Fruit fly (Drosophila melanogaster) S2 (cell line): Measurements from ENCODE around the gene GckIII.

ENCODE experiments used
- CG8478 ChIP-seq: fragments of >200 bp; optimal IDR thresholded peaks from 2 replicates; lab custom pipeline; 2018
- CTCF ChIP-seq, 2 experiments: fragments of >200 bp; optimal IDR thresholded peaks; 2 replicates each; lab custom pipeline; 2018

DNA sequence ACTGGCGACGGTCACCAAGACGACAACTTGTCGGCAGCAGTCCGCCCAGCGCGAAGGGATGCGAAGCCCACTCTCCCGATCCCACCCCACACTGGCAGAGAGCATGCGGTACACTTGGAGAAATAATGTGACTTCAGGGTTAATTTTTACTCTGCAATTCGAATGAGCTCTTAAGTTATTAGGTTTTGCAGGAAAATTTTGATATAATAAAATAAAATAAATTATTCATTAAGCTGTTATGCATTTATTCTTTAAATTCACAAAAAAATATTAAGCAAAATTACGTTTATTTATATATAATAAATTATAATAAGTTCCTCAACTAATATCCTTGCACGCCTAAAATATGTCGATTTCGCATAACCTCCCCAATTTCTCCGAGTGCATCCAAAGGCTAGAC, 36.4 kb upstream of the GckIII start:
- TF ChIP-seq CG8478 (no peak), CTCF (optimal IDR thresholded peaks at IDR 0.05; lab: Kevin White, UChicago) (no peak)
